5 worm cellular contexts compared by ENCODE assay signal in the genomic region with DNA sequence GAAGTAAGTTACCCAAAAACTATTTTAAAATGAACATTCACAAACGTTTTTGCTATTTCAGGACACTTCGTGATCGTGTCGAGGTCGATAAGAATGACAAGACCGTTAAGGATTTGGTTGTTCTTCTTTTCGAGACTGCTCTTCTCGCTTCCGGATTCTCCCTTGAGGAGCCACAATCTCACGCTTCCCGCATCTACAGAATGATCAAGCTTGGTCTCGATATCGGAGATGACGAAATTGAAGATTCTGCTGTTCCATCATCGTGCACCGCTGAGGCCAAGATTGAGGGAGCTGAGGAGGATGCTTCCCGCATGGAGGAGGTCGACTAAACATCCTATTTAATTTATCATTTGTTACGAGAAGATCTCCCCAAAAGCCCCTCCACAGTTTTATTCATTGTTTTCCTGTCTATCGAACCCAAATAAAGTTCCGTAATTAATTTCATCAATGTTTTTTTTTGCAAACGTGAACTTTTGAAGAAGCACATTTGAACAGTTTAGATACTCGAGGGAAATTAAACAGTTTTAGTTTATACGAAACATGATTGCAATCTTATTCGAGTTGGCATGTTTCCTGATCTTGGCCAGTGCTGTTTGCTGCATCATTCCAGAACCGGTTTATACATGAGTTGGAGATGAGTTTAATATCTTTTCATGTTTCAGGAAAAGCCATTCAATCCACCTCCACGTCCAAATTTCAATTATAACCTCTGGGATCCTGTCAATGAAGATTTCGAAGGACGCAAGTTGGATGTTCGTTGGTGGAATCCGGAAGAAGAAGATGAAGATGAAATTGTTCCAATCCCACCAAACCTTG.
TF ChIP-seq lines count a peak whose summit lies in the region.

A gene (plus strand): TSS at position 520 of the 816 bp plus-strand sequence.

TF ChIP-seq in whole organism, L1 larva, 84 proteins besides CTCF, POLR2A, EP300 and RAD21 (continued from another document and continues in another):
- TF ChIP-seq mab-9 (GFP tag; IDR thresholded peaks at IDR 0.05; lab: Robert Waterston, UW) (no peak), nhr-11 (tag; optimal IDR thresholded peaks at IDR 0.05; lab: Kevin White, UChicago) (no peak), dsc-1 (tag; optimal IDR thresholded peaks at IDR 0.05; lab: Kevin White, UChicago) (peak; percentile 38), zag-1 (tag; optimal IDR thresholded peaks at IDR 0.05; lab: Kevin White, UChicago) (no peak), hlh-4 (tag; optimal IDR thresholded peaks at IDR 0.05; lab: Kevin White, UChicago) (no peak), sptf-1 (tag; optimal IDR thresholded peaks at IDR 0.05; lab: Kevin White, UChicago) (no peak), unc-98 (GFP tag; IDR thresholded peaks at IDR 0.05; lab: Robert Waterston, UW) (no peak), hpl-2 (GFP tag; optimal IDR thresholded peaks at IDR 0.05; lab: Kevin White, UChicago) (no peak), aha-1 (tag; optimal IDR thresholded peaks at IDR 0.05; lab: Kevin White, UChicago) (peak; percentile 20), unc-62 (GFP tag; optimal IDR thresholded peaks at IDR 0.05; lab: Kevin White, UChicago) (no peak), unc-30 (tag; optimal IDR thresholded peaks at IDR 0.05; lab: Kevin White, UChicago) (no peak), lin-35 (GFP tag; optimal IDR thresholded peaks at IDR 0.05; lab: Kevin White, UChicago) (peak; percentile 24 to 62), irx-1 (tag; optimal IDR thresholded peaks at IDR 0.05; lab: Kevin White, UChicago) (no peak), efl-3 (GFP tag; optimal IDR thresholded peaks at IDR 0.05; lab: Kevin White, UChicago) (no peak), ets-5 (GFP tag; IDR thresholded peaks at IDR 0.05; lab: Robert Waterston, UW) (no peak), ceh-82 (tag; optimal IDR thresholded peaks at IDR 0.05; lab: Kevin White, UChicago) (no peak), nhr-12 (tag; optimal IDR thresholded peaks at IDR 0.05; lab: Kevin White, UChicago) (no peak), tbx-2 (tag; optimal IDR thresholded peaks at IDR 0.05; lab: Kevin White, UChicago) (no peak), jun-1 (tag; optimal IDR thresholded peaks at IDR 0.05; lab: Kevin White, UChicago) (no peak), pax-3 (tag; optimal IDR thresholded peaks at IDR 0.05; lab: Kevin White, UChicago) (peak; percentile 65), unc-86 (tag; optimal IDR thresholded peaks at IDR 0.05; lab: Kevin White, UChicago) (peak; percentile 28), nhr-76 (tag; optimal IDR thresholded peaks at IDR 0.05; lab: Kevin White, UChicago) (no peak), lin-14 (GFP tag; optimal IDR thresholded peaks at IDR 0.05; lab: Kevin White, UChicago) (peak; percentile 33), skn-1 (tag; optimal IDR thresholded peaks at IDR 0.05; lab: Kevin White, UChicago) (no peak), fkh-10 (GFP tag; optimal IDR thresholded peaks at IDR 0.05; lab: Kevin White, UChicago) (no peak), pqm-1 (tag; optimal IDR thresholded peaks at IDR 0.05; lab: Kevin White, UChicago) (peak; percentile 37)

TF ChIP-seq in whole organism, L2 larva, 48 proteins besides CTCF, POLR2A, EP300 and RAD21 (continued from another document):
- TF ChIP-seq nhr-237 (tag; optimal IDR thresholded peaks at IDR 0.05; lab: Kevin White, UChicago) (no peak), aly-2 (tag; optimal IDR thresholded peaks at IDR 0.05; lab: Kevin White, UChicago) (no peak), snpc-4 (tag; optimal IDR thresholded peaks at IDR 0.05; lab: Kevin White, UChicago) (peak; percentile 44), nhr-21 (tag; optimal IDR thresholded peaks at IDR 0.05; lab: Kevin White, UChicago) (no peak), egl-27 (tag; optimal IDR thresholded peaks at IDR 0.05; lab: Kevin White, UChicago) (no peak), mdl-1 (tag; optimal IDR thresholded peaks at IDR 0.05; lab: Kevin White, UChicago) (no peak), sma-9 (GFP tag; optimal IDR thresholded peaks at IDR 0.05; lab: Kevin White, UChicago) (peak; percentile 44), sma-9 (tag; optimal IDR thresholded peaks at IDR 0.05; lab: Kevin White, UChicago) (no peak), unc-55 (GFP tag; optimal IDR thresholded peaks at IDR 0.05; lab: Kevin White, UChicago) (peak; percentile 6), ceh-82 (tag; optimal IDR thresholded peaks at IDR 0.05; lab: Kevin White, UChicago) (no peak), unc-62 (GFP tag; optimal IDR thresholded peaks at IDR 0.05; lab: Kevin White, UChicago) (no peak)
TF ChIP-seq in whole organism, L2 larva: peak in this region for 17.

TF ChIP-seq in whole organism, L3 larva, 47 proteins besides CTCF, POLR2A, EP300 and RAD21 (continued from another document):
- TF ChIP-seq elt-3 (tag; optimal IDR thresholded peaks at IDR 0.05; lab: Kevin White, UChicago), result no peak
- no peak for TF ChIP-seq mdl-1 (tag; optimal IDR thresholded peaks at IDR 0.05; lab: Kevin White, UChicago)
- TF ChIP-seq ztf-4 (tag; optimal IDR thresholded peaks at IDR 0.05; lab: Kevin White, UChicago), result peak; percentile 71
- no peak for TF ChIP-seq lin-15B (tag; optimal IDR thresholded peaks at IDR 0.05; lab: Kevin White, UChicago)
- peak; percentile 79 for TF ChIP-seq pha-4 (tag; optimal IDR thresholded peaks at IDR 0.05; lab: Kevin White, UChicago)
- no peak for TF ChIP-seq ztf-11 (tag; optimal IDR thresholded peaks at IDR 0.05; lab: Kevin White, UChicago)
- no peak for TF ChIP-seq fkh-2 (tag; optimal IDR thresholded peaks at IDR 0.05; lab: Kevin White, UChicago)
- no peak for TF ChIP-seq nhr-67 (tag; optimal IDR thresholded peaks at IDR 0.05; lab: Kevin White, UChicago)

TF ChIP-seq in whole organism, L4 larva, 104 proteins besides CTCF, POLR2A, EP300 and RAD21 (continued from another document and continues in another):
- TF ChIP-seq mes-2 (tag; optimal IDR thresholded peaks at IDR 0.05; lab: Kevin White, UChicago; ENCODE audit: poor library complexity, severe bottlenecking) (no peak), zfp-2 (tag; optimal IDR thresholded peaks at IDR 0.05; lab: Kevin White, UChicago) (no peak), daf-12 (tag; optimal IDR thresholded peaks at IDR 0.05; lab: Kevin White, UChicago) (no peak), nhr-11 (tag; optimal IDR thresholded peaks at IDR 0.05; lab: Kevin White, UChicago) (no peak), hlh-30 (tag; optimal IDR thresholded peaks at IDR 0.05; lab: Kevin White, UChicago; ENCODE audit: insufficient read depth) (no peak), dmd-8 (GFP tag; IDR thresholded peaks at IDR 0.05; lab: Robert Waterston, UW) (no peak; the same call in 1 of the 2 replicates), T20F7.1 (GFP tag; optimal IDR thresholded peaks at IDR 0.05; lab: Kevin White, UChicago) (peak; percentile 64), nhr-6 (tag; optimal IDR thresholded peaks at IDR 0.05; lab: Kevin White, UChicago) (peak; percentile 92), mdt-29 (GFP tag; IDR thresholded peaks at IDR 0.05; lab: Robert Waterston, UW) (no peak), madf-5 (GFP tag; IDR thresholded peaks at IDR 0.05; lab: Robert Waterston, UW) (no peak), rbr-2 (tag; optimal IDR thresholded peaks at IDR 0.05; lab: Kevin White, UChicago) (peak; percentile 3), lin-15B (tag; optimal IDR thresholded peaks at IDR 0.05; lab: Kevin White, UChicago) (no peak), ceh-62 (tag; optimal IDR thresholded peaks at IDR 0.05; lab: Kevin White, UChicago) (no peak), ztf-11 (tag; optimal IDR thresholded peaks at IDR 0.05; lab: Kevin White, UChicago) (no peak), jun-1 (tag; optimal IDR thresholded peaks at IDR 0.05; lab: Kevin White, UChicago) (no peak), php-3 (GFP tag; IDR thresholded peaks at IDR 0.05; lab: Robert Waterston, UW) (0 out of 2 replicates have a peak, but pooled peaks have one; percentile 35), mep-1 (tag; optimal IDR thresholded peaks at IDR 0.05; lab: Kevin White, UChicago) (peak; percentile 80), F37D6.2 (tag; optimal IDR thresholded peaks at IDR 0.05; lab: Kevin White, UChicago) (no peak), nhr-25 (tag; optimal IDR thresholded peaks at IDR 0.05; lab: Kevin White, UChicago; ENCODE audit: borderline replicate concordance, insufficient read depth) (no peak), nhr-41 (GFP tag; IDR thresholded peaks at IDR 0.05; lab: Robert Waterston, UW) (0 out of 2 replicates have a peak, but pooled peaks have one; percentile 14), madf-9 (GFP tag; conservative IDR thresholded peaks at IDR 0.05; lab: Robert Waterston, UW) (peak; percentile 2; the same call in 1 of the 2 replicates), nhr-28 (tag; optimal IDR thresholded peaks at IDR 0.05; lab: Kevin White, UChicago) (no peak), fos-1 (tag; optimal IDR thresholded peaks at IDR 0.05; lab: Kevin White, UChicago) (no peak), pqm-1 (tag; optimal IDR thresholded peaks at IDR 0.05; lab: Kevin White, UChicago) (no peak), set-16 (GFP tag; IDR thresholded peaks at IDR 0.05; lab: Robert Waterston, UW) (peak; percentile 39), ceh-44 (GFP tag; IDR thresholded peaks at IDR 0.05; lab: Robert Waterston, UW) (no peak), nhr-10 (tag; optimal IDR thresholded peaks at IDR 0.05; lab: Kevin White, UChicago) (no peak), lin-13 (GFP tag; optimal IDR thresholded peaks at IDR 0.05; lab: Kevin White, UChicago) (peak; percentile 91), sdz-12 (GFP tag; optimal IDR thresholded peaks at IDR 0.05; lab: Kevin White, UChicago) (peak; percentile 13), F44E2.7 (GFP tag; IDR thresholded peaks at IDR 0.05; lab: Robert Waterston, UW) (no peak), nhr-42 (GFP tag; IDR thresholded peaks at IDR 0.05; lab: Robert Waterston, UW) (no peak), fkh-10 (GFP tag; optimal IDR thresholded peaks at IDR 0.05; lab: Kevin White, UChicago) (no peak), saeg-2 (GFP tag; IDR thresholded peaks at IDR 0.05; lab: Robert Waterston, UW) (no peak), arid-1 (GFP tag; conservative IDR thresholded peaks at IDR 0.05; lab: Robert Waterston, UW) (peak; percentile 44; the same call in 1 of the 2 replicates), ZK546.5 (tag; optimal IDR thresholded peaks at IDR 0.05; lab: Kevin White, UChicago) (no peak), R02D3.7 (tag; optimal IDR thresholded peaks at IDR 0.05; lab: Kevin White, UChicago) (no peak), hif-1 (tag; optimal IDR thresholded peaks at IDR 0.05; lab: Kevin White, UChicago) (no peak), unc-62 (GFP tag; optimal IDR thresholded peaks at IDR 0.05 in 1 of 2; lab: Kevin White, UChicago) (no peak), unc-62 (tag; optimal IDR thresholded peaks at IDR 0.05; lab: Kevin White, UChicago) (no peak), lim-7 (GFP tag; IDR thresholded peaks at IDR 0.05; lab: Robert Waterston, UW) (peak; percentile 65), nhr-111 (GFP tag; optimal IDR thresholded peaks at IDR 0.05; lab: Kevin White, UChicago) (peak; percentile 20)

TF ChIP-seq in whole organism, young adult, 124 proteins besides CTCF, POLR2A, EP300 and RAD21 (continued from another document and continues in another):
- TF ChIP-seq tbp1 (GFP tag; optimal IDR thresholded peaks at IDR 0.05; lab: Kevin White, UChicago) (peak; percentile 67), hrde-1 (tag; optimal IDR thresholded peaks at IDR 0.05; lab: Kevin White, UChicago; ENCODE audit: borderline replicate concordance) (peak; percentile 21), efl-1 (GFP tag; optimal IDR thresholded peaks at IDR 0.05; lab: Kevin White, UChicago) (peak; percentile 19), egrh-3 (GFP tag; IDR thresholded peaks at IDR 0.05; lab: Robert Waterston, UW) (no peak), Y53G8AR.9 (GFP tag; conservative IDR thresholded peaks at IDR 0.05; lab: Robert Waterston, UW) (peak; percentile 68), nhr-80 (tag; optimal IDR thresholded peaks at IDR 0.05; lab: Kevin White, UChicago) (peak; percentile 32), T07F8.4 (tag; optimal IDR thresholded peaks at IDR 0.05; lab: Kevin White, UChicago) (peak; percentile 7), K12H6.12 (tag; optimal IDR thresholded peaks at IDR 0.05; lab: Kevin White, UChicago) (peak; percentile 39), ceh-100 (GFP tag; IDR thresholded peaks at IDR 0.05; lab: Robert Waterston, UW) (no peak; the same call in 1 of the 2 replicates), cebp-2 (GFP tag; IDR thresholded peaks at IDR 0.05; lab: Robert Waterston, UW) (0 out of 2 replicates have a peak, but pooled peaks have one; percentile 40), ceh-40 (GFP tag; IDR thresholded peaks at IDR 0.05; lab: Robert Waterston, UW) (no peak), F33H1.4 (GFP tag; IDR thresholded peaks at IDR 0.05; lab: Robert Waterston, UW) (peak; percentile 36; the same call in 1 of the 2 replicates), aptf-2 (GFP tag; conservative IDR thresholded peaks at IDR 0.05; lab: Robert Waterston, UW) (no peak), nhr-120 (GFP tag; IDR thresholded peaks at IDR 0.05; lab: Robert Waterston, UW) (no peak), F55B11.4 (tag; optimal IDR thresholded peaks at IDR 0.05; lab: Kevin White, UChicago; ENCODE audit: borderline replicate concordance, insufficient read depth) (no peak), ets-4 (GFP tag; optimal IDR thresholded peaks at IDR 0.05; lab: Kevin White, UChicago) (peak; percentile 46), nfya-2 (GFP tag; IDR thresholded peaks at IDR 0.05; lab: Robert Waterston, UW) (peak; percentile 84; the same call in 1 of the 2 replicates), dox-1 (GFP tag; IDR thresholded peaks at IDR 0.05; lab: Robert Waterston, UW) (peak; percentile 76), somi-1 (GFP tag; optimal IDR thresholded peaks at IDR 0.05; lab: Kevin White, UChicago) (peak; percentile 26), chd-7 (tag; optimal IDR thresholded peaks at IDR 0.05; lab: Kevin White, UChicago) (no peak), snpc-3.4 (tag; optimal IDR thresholded peaks at IDR 0.05; lab: Kevin White, UChicago) (peak; percentile 88), D2030.7 (GFP tag; IDR thresholded peaks at IDR 0.05; lab: Robert Waterston, UW) (peak; percentile 39; the same call in 1 of the 2 replicates), ccch-3 (GFP tag; optimal IDR thresholded peaks at IDR 0.05; lab: Kevin White, UChicago) (no peak), attf-5 (GFP tag; optimal IDR thresholded peaks at IDR 0.05; lab: Kevin White, UChicago) (peak; percentile 26), lsy-27 (tag; optimal IDR thresholded peaks at IDR 0.05; lab: Kevin White, UChicago; ENCODE audit: borderline replicate concordance, insufficient read depth) (no peak), nfyb-1 (GFP tag; IDR thresholded peaks at IDR 0.05; lab: Robert Waterston, UW) (peak; percentile 75), sptf-2 (GFP tag; optimal IDR thresholded peaks at IDR 0.05; lab: Kevin White, UChicago) (peak; percentile 16), lir-1 (GFP tag; conservative IDR thresholded peaks at IDR 0.05; lab: Robert Waterston, UW) (no peak), F39B2.1 (GFP tag; IDR thresholded peaks at IDR 0.05; lab: Robert Waterston, UW) (no peak), attf-3 (GFP tag; conservative IDR thresholded peaks at IDR 0.05; lab: Robert Waterston, UW) (no peak), cebp-1 (GFP tag; IDR thresholded peaks at IDR 0.05; lab: Robert Waterston, UW) (no peak), cebp-1 (tag; optimal IDR thresholded peaks at IDR 0.05; lab: Kevin White, UChicago) (peak; percentile 69), rpc-1 (optimal IDR thresholded peaks at IDR 0.05; lab: Kevin White, UChicago) (no peak), rpc-1 (tag; optimal IDR thresholded peaks at IDR 0.05; lab: Kevin White, UChicago) (no peak), ztf-6 (GFP tag; IDR thresholded peaks at IDR 0.05; lab: Robert Waterston, UW) (no peak), mcd-1 (GFP tag; IDR thresholded peaks at IDR 0.05; lab: Robert Waterston, UW) (peak; percentile 66), let-607 (tag; optimal IDR thresholded peaks at IDR 0.05; lab: Kevin White, UChicago) (peak in 1 of 2 experiments; percentile 60), ztf-18 (tag; optimal IDR thresholded peaks at IDR 0.05; lab: Kevin White, UChicago) (peak; percentile 43), F57A8.1 (GFP tag; optimal IDR thresholded peaks at IDR 0.05; lab: Kevin White, UChicago) (no peak), ztf-26 (tag; optimal IDR thresholded peaks at IDR 0.05; lab: Kevin White, UChicago) (peak; percentile 74), atf-7 (tag; optimal IDR thresholded peaks at IDR 0.05; lab: Kevin White, UChicago) (peak; percentile 34), aptf-3 (GFP tag; IDR thresholded peaks at IDR 0.05; lab: Robert Waterston, UW) (no peak), sdz-38 (tag; optimal IDR thresholded peaks at IDR 0.05; lab: Kevin White, UChicago) (no peak), tlf-1 (GFP tag; optimal IDR thresholded peaks at IDR 0.05; lab: Kevin White, UChicago) (peak; percentile 78), pbrm-1 (GFP tag; IDR thresholded peaks at IDR 0.05; lab: Robert Waterston, UW) (peak; percentile 85), nhr-179 (tag; optimal IDR thresholded peaks at IDR 0.05; lab: Kevin White, UChicago) (no peak), B0019.2 (GFP tag; conservative IDR thresholded peaks at IDR 0.05; lab: Robert Waterston, UW) (no peak)
